Fruit fly (Drosophila melanogaster): Measurements from ENCODE around the gene CycJ.

CycJ gene

dm6 chr3L:3436838-3437663, 29.2 kb upstream of the CycJ start (continued):
- TF ChIP-seq CG2889 (GFP tag; IDR thresholded peaks at IDR 0.05): no peak
- TF ChIP-seq CG18262 (tag; optimal IDR thresholded peaks at IDR 0.05): peak; percentile 68
- peak; percentile 30 for TF ChIP-seq BtbVII (GFP tag; optimal IDR thresholded peaks at IDR 0.05)
- TF ChIP-seq lilli (GFP tag; optimal IDR thresholded peaks at IDR 0.05): peak; percentile 25
- peak; percentile 46 for TF ChIP-seq Deaf1 (tag; optimal IDR thresholded peaks at IDR 0.05)
- peak; percentile 37 for TF ChIP-seq CG13775 (GFP tag; optimal IDR thresholded peaks at IDR 0.05)
- peak; percentile 19 for TF ChIP-seq gsb-n (tag; optimal IDR thresholded peaks at IDR 0.05)
- peak; percentile 34 for TF ChIP-seq Xbp1 (GFP tag; optimal IDR thresholded peaks at IDR 0.05)
- peak; percentile 85 for TF ChIP-seq crol (GFP tag; IDR thresholded peaks at IDR 0.05)
- peak; percentile 23 for TF ChIP-seq CG10267 (tag; optimal IDR thresholded peaks at IDR 0.05)
- peak; percentile 74 for TF ChIP-seq PHDP (tag; optimal IDR thresholded peaks at IDR 0.05)
- no peak for TF ChIP-seq CHES-1-like (GFP tag; optimal IDR thresholded peaks at IDR 0.05)
- TF ChIP-seq Hand (GFP tag; optimal IDR thresholded peaks at IDR 0.05): peak; percentile 42
- no peak for TF ChIP-seq Doc3 (GFP tag; IDR thresholded peaks at IDR 0.05; ENCODE audit: partially characterized antibody)
- no peak for TF ChIP-seq insv (GFP tag; optimal IDR thresholded peaks at IDR 0.05)
- TF ChIP-seq CG12155 (GFP tag; optimal IDR thresholded peaks at IDR 0.05): no peak
- TF ChIP-seq CG17361 (GFP tag; IDR thresholded peaks at IDR 0.05): peak; percentile 71; the same call in 2 of the 3 replicates
- no peak for TF ChIP-seq CG13287 (GFP tag; IDR thresholded peaks at IDR 0.05; ENCODE audit: partially characterized antibody)
- peak; percentile 69 for TF ChIP-seq CG2712 (tag; optimal IDR thresholded peaks at IDR 0.05)
- peak; percentile 39 for TF ChIP-seq CG9437 (GFP tag; optimal IDR thresholded peaks at IDR 0.05)
- TF ChIP-seq CG18599 (GFP tag; optimal IDR thresholded peaks at IDR 0.05): peak; percentile 66
- peak; percentile 39 for TF ChIP-seq cwo (GFP tag; optimal IDR thresholded peaks at IDR 0.05)
- peak; percentile 34 for TF ChIP-seq gcm (GFP tag; optimal IDR thresholded peaks at IDR 0.05)
- TF ChIP-seq bcd (GFP tag; optimal IDR thresholded peaks at IDR 0.05): peak; percentile 40
- TF ChIP-seq CG7556 (GFP tag; optimal IDR thresholded peaks at IDR 0.05): peak; percentile 73
- TF ChIP-seq Sox100B (GFP tag; optimal IDR thresholded peaks at IDR 0.05): peak; percentile 62
- TF ChIP-seq CG7357 (GFP tag; IDR thresholded peaks at IDR 0.05): peak; percentile 38; the same call in 1 of the 3 replicates
- peak; percentile 66; the same call in 2 of the 3 replicates for TF ChIP-seq tgo (GFP tag; IDR thresholded peaks at IDR 0.05)
- TF ChIP-seq CG12391 (tag; optimal IDR thresholded peaks at IDR 0.05): peak; percentile 71
- no peak for TF ChIP-seq HLH54F (GFP tag; optimal IDR thresholded peaks at IDR 0.05)
- TF ChIP-seq CG2120 (GFP tag; optimal IDR thresholded peaks at IDR 0.05): peak; percentile 38
- TF ChIP-seq mirr (GFP tag; optimal IDR thresholded peaks at IDR 0.05): peak; percentile 68
- peak; percentile 30 for TF ChIP-seq sens (GFP tag)
- peak; percentile 49; the same call in 1 of the 2 replicates for TF ChIP-seq CG14014 (GFP tag; IDR thresholded peaks at IDR 0.05)
- peak; percentile 29; the same call in 1 of the 2 replicates for TF ChIP-seq HLH3B (GFP tag; IDR thresholded peaks at IDR 0.05)
- TF ChIP-seq dmrt99B (tag; optimal IDR thresholded peaks at IDR 0.05): peak; percentile 76
- TF ChIP-seq CG9215 (GFP tag; IDR thresholded peaks at IDR 0.05): 0 out of 2 replicates have a peak, but pooled peaks have one; percentile 19
- TF ChIP-seq CG4820 (GFP tag; optimal IDR thresholded peaks at IDR 0.05): peak; percentile 13
- peak; percentile 45 for TF ChIP-seq CG12659 (GFP tag; optimal IDR thresholded peaks at IDR 0.05)
- no peak for TF ChIP-seq ara (GFP tag; IDR thresholded peaks at IDR 0.05)
- 0 out of 2 replicates have a peak, but pooled peaks have one; percentile 20 for TF ChIP-seq CG32767 (GFP tag; IDR thresholded peaks at IDR 0.05)
- peak; percentile 16 for TF ChIP-seq ind (GFP tag; optimal IDR thresholded peaks at IDR 0.05)
- TF ChIP-seq Hr3 (GFP tag; optimal IDR thresholded peaks at IDR 0.05): peak; percentile 36
- peak; percentile 81 for TF ChIP-seq CoRest (tag; optimal IDR thresholded peaks at IDR 0.05)
- TF ChIP-seq tx (GFP tag; optimal IDR thresholded peaks at IDR 0.05): no peak
- no peak for TF ChIP-seq ro (GFP tag; IDR thresholded peaks at IDR 0.05)
- TF ChIP-seq gfzf (GFP tag; optimal IDR thresholded peaks at IDR 0.05): no peak
- no peak for TF ChIP-seq NfI (GFP tag; optimal IDR thresholded peaks at IDR 0.05)
